Fruit fly (Drosophila melanogaster) Kc167 (cell line): ENCODE data around the gene CG17598.

ENCODE experiments used
- Myc ChIP-seq: fragments of >200 bp; optimal IDR thresholded peaks from 2 replicates; lab custom pipeline; 2017; ENCODE audit warnings: missing external identifiers
- Sin3A ChIP-seq: fragments of >200 bp; optimal IDR thresholded peaks from 2 replicates; lab custom pipeline; 2018; ENCODE audit warnings: missing external identifiers
- h ChIP-seq: fragments of >200 bp; optimal IDR thresholded peaks from 3 replicates; lab custom pipeline; 2018; ENCODE audit warnings: missing external identifiers
- psq ChIP-seq: fragments of >200 bp; optimal IDR thresholded peaks from 2 replicates; lab custom pipeline; 2017; ENCODE audit warnings: missing external identifiers
- ttk ChIP-seq: sonication (Bioruptor generic); optimal IDR thresholded peaks from 2 replicates; lab custom pipeline; 2017; ENCODE audit warnings: missing external identifiers

dm6 chrX:22486919-22487634 lies 53.1 kb downstream of the CG17598 start:
- no peak for TF ChIP-seq h (lab: Kevin White, UChicago)
- no peak for TF ChIP-seq Myc (lab: Kevin White, UChicago)
- TF ChIP-seq ttk (lab: Kevin White, UChicago): no peak
- TF ChIP-seq Sin3A: no peak
- TF ChIP-seq psq (lab: Kevin White, UChicago): no peak
